Worm (Caenorhabditis elegans): ENCODE results near the gene F08F3.8.

Gene F08F3.8

DNA sequence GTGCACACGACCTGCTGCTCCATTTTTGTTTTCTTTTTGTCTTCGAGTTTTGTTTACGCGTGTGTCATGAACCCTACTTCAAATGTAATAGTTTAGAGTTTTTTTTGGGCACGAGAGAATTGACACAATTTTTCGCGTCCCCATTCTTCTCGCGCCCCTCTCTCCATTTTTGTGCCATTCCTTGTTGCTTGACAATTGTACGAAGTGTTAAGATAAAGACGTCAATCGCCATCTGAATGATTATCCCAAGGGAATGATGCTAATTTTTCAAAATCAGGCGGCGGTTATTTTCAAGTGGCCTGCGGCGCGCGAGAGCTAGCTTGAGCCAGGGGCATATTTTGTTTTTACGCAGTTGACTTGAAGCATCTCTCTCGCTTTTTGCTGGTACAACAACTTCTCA, 10.0 kb upstream of the F08F3.8 start:
- no peak for TF ChIP-seq fos-1 (tag; optimal IDR thresholded peaks at IDR 0.05)
- no peak for TF ChIP-seq ZK546.5 (tag; optimal IDR thresholded peaks at IDR 0.05)
- no peak for TF ChIP-seq nhr-25 (tag; optimal IDR thresholded peaks at IDR 0.05)
- TF ChIP-seq lin-15B (tag; optimal IDR thresholded peaks at IDR 0.05): no peak
- peak; percentile 15 for TF ChIP-seq nfya-1 (tag; optimal IDR thresholded peaks at IDR 0.05; ENCODE audit: insufficient read depth)
- TF ChIP-seq lin-39 (tag; optimal IDR thresholded peaks at IDR 0.05): peak; percentile 46

ce11 chrV:5439068-5439467, 6.7 kb upstream of the F08F3.8 start, which contains the start of gene snpc-1.3:
Gene snpc-1.3 (minus strand): TSS chrV:5439168.
- TF ChIP-seq nhr-28 (tag; optimal IDR thresholded peaks at IDR 0.05) (no peak), nhr-11 (tag; optimal IDR thresholded peaks at IDR 0.05) (no peak), nfya-1 (tag; optimal IDR thresholded peaks at IDR 0.05; ENCODE audit: insufficient read depth) (no peak)

- no peak for TF ChIP-seq egl-27 (tag; optimal IDR thresholded peaks at IDR 0.05)
- TF ChIP-seq nhr-28 (tag; optimal IDR thresholded peaks at IDR 0.05): no peak
- TF ChIP-seq elt-2 (tag; optimal IDR thresholded peaks at IDR 0.05): peak; percentile 99
- TF ChIP-seq ztf-11 (tag; optimal IDR thresholded peaks at IDR 0.05): no peak
- TF ChIP-seq ztf-4 (tag; optimal IDR thresholded peaks at IDR 0.05): no peak
- no peak for TF ChIP-seq ZK546.5 (tag; optimal IDR thresholded peaks at IDR 0.05)
- TF ChIP-seq nhr-43 (tag; optimal IDR thresholded peaks at IDR 0.05; ENCODE audit: poor library complexity, severe bottlenecking): no peak
- no peak for TF ChIP-seq sea-2 (GFP tag; optimal IDR thresholded peaks at IDR 0.05)
- peak; percentile 57 for TF ChIP-seq snpc-4 (tag; optimal IDR thresholded peaks at IDR 0.05)
- TF ChIP-seq ama-1 (optimal IDR thresholded peaks at IDR 0.05): no peak
- no peak for TF ChIP-seq eor-1 (tag; optimal IDR thresholded peaks at IDR 0.05)
- no peak for TF ChIP-seq nhr-76 (tag; optimal IDR thresholded peaks at IDR 0.05)
- no peak for TF ChIP-seq ceh-16 (tag; optimal IDR thresholded peaks at IDR 0.05)
- no peak for TF ChIP-seq mml-1 (tag; optimal IDR thresholded peaks at IDR 0.05)
- no peak for TF ChIP-seq nhr-25 (tag; optimal IDR thresholded peaks at IDR 0.05)
- no peak for TF ChIP-seq tbx-2 (tag; optimal IDR thresholded peaks at IDR 0.05)
- no peak for TF ChIP-seq unc-39 (tag; optimal IDR thresholded peaks at IDR 0.05)
- peak; percentile 64 for TF ChIP-seq skn-1 (tag; optimal IDR thresholded peaks at IDR 0.05)
- no peak for TF ChIP-seq ceh-82 (tag; optimal IDR thresholded peaks at IDR 0.05)
- no peak for TF ChIP-seq nhr-77 (tag; optimal IDR thresholded peaks at IDR 0.05)
- TF ChIP-seq daf-12 (tag; optimal IDR thresholded peaks at IDR 0.05): no peak
- TF ChIP-seq elt-1 (tag; optimal IDR thresholded peaks at IDR 0.05): no peak
- no peak for TF ChIP-seq nhr-67 (tag; optimal IDR thresholded peaks at IDR 0.05)
- TF ChIP-seq pqm-1 (tag; optimal IDR thresholded peaks at IDR 0.05): peak; percentile 99
- no peak for TF ChIP-seq mdl-1 (tag; optimal IDR thresholded peaks at IDR 0.05)
- no peak for TF ChIP-seq ceh-28 (tag; optimal IDR thresholded peaks at IDR 0.05)
- no peak for TF ChIP-seq unc-62 (GFP tag; optimal IDR thresholded peaks at IDR 0.05)
- TF ChIP-seq zag-1 (tag; optimal IDR thresholded peaks at IDR 0.05): no peak
- no peak for TF ChIP-seq lsy-12 (tag; optimal IDR thresholded peaks at IDR 0.05)
- no peak for TF ChIP-seq egl-5 (tag; optimal IDR thresholded peaks at IDR 0.05)
- TF ChIP-seq fos-1 (tag; optimal IDR thresholded peaks at IDR 0.05): no peak
- no peak for TF ChIP-seq fkh-2 (tag; optimal IDR thresholded peaks at IDR 0.05)
- TF ChIP-seq nhr-237 (tag; optimal IDR thresholded peaks at IDR 0.05): no peak
- TF ChIP-seq R02D3.7 (tag; optimal IDR thresholded peaks at IDR 0.05): no peak
- peak; percentile 84 for TF ChIP-seq pha-4 (tag; optimal IDR thresholded peaks at IDR 0.05)
- peak; percentile 37 for TF ChIP-seq nhr-23 (tag; optimal IDR thresholded peaks at IDR 0.05)
- peak; percentile 61 for TF ChIP-seq lin-15B (tag; optimal IDR thresholded peaks at IDR 0.05)
- no peak for TF ChIP-seq nhr-12 (tag; optimal IDR thresholded peaks at IDR 0.05)
- TF ChIP-seq lin-39 (tag; optimal IDR thresholded peaks at IDR 0.05): no peak
- no peak for TF ChIP-seq fkh-10 (GFP tag; optimal IDR thresholded peaks at IDR 0.05)
- peak; percentile 48 for TF ChIP-seq jun-1 (tag; optimal IDR thresholded peaks at IDR 0.05)
- no peak for TF ChIP-seq hmg-11 (tag; optimal IDR thresholded peaks at IDR 0.05)
- TF ChIP-seq nhr-11 (tag; optimal IDR thresholded peaks at IDR 0.05): no peak
- TF ChIP-seq elt-3 (tag; optimal IDR thresholded peaks at IDR 0.05): peak in 1 of 3 experiments; percentile 24
- TF ChIP-seq ceh-9 (tag; optimal IDR thresholded peaks at IDR 0.05): no peak
- TF ChIP-seq aly-2 (tag; optimal IDR thresholded peaks at IDR 0.05): no peak
- peak; percentile 28 for TF ChIP-seq nfya-1 (tag; optimal IDR thresholded peaks at IDR 0.05; ENCODE audit: insufficient read depth)
Observed at ce11 chrV:5433020-5433419, 621 bp upstream of the F08F3.8 start, which contains the start of gene acl-6. Gene acl-6 (plus strand): TSS chrV:5433386.

All from whole organism, L3 larva.